Fruit fly (Drosophila melanogaster) whole organism, wandering third instar larva: ENCODE measurements around the gene Gr8a.

ENCODE experiments used
- Abd-B ChIP-seq: fragments of >200 bp; optimal IDR thresholded peaks from 2 replicates; lab custom pipeline; 2017; ENCODE audit warnings: missing biosample characterization, missing genetic modification characterization
- CG32264 ChIP-seq: fragments of 200-800 bp; sonication (Bioruptor generic); optimal IDR thresholded peaks from 2 replicates; lab custom pipeline; 2016; ENCODE audit warnings: missing biosample characterization, missing genetic modification characterization
- CG9705 ChIP-seq: fragments of 200-800 bp; sonication (Bioruptor generic); optimal IDR thresholded peaks from 2 replicates; lab custom pipeline; 2018; ENCODE audit warnings: missing biosample characterization, mild to moderate bottlenecking, missing genetic modification characterization
- CrebA ChIP-seq: fragments of 200-800 bp; sonication (Bioruptor generic); optimal IDR thresholded peaks from 2 replicates; lab custom pipeline; 2016; ENCODE audit warnings: missing biosample characterization, mild to moderate bottlenecking, missing genetic modification characterization, borderline replicate concordance
- Dfd ChIP-seq: fragments of >200 bp; optimal IDR thresholded peaks from 2 replicates; lab custom pipeline; 2017; ENCODE audit warnings: missing biosample characterization, missing genetic modification characterization
- Dif ChIP-seq: fragments of 200-275, 200-300 bp; sonication (Bioruptor generic); optimal IDR thresholded peaks from 2 replicates; lab custom pipeline; 2018; ENCODE audit warnings: missing biosample characterization, missing genetic modification characterization; ENCODE audit not compliant: partially characterized antibody
- GATAd ChIP-seq: sonication (Bioruptor generic); optimal IDR thresholded peaks from 2 replicates; lab custom pipeline; 2016; ENCODE audit warnings: missing biosample characterization, missing genetic modification characterization
- HLH106 ChIP-seq: fragments of 200-800 bp; optimal IDR thresholded peaks from 3 replicates; lab custom pipeline; 2019; ENCODE audit warnings: missing biosample characterization, mild to moderate bottlenecking, missing genetic modification characterization, moderate library complexity
- Hnf4 ChIP-seq: fragments of 200-800 bp; sonication (Bioruptor generic); optimal IDR thresholded peaks from 2 replicates; lab custom pipeline; 2016; ENCODE audit warnings: missing biosample characterization, mild to moderate bottlenecking, missing genetic modification characterization
- Hr78 ChIP-seq: fragments of >200 bp; optimal IDR thresholded peaks from 2 replicates; lab custom pipeline; 2017; ENCODE audit warnings: missing biosample characterization, missing genetic modification characterization
- Hr83 ChIP-seq: fragments of 200-300 bp; sonication (Bioruptor generic); optimal IDR thresholded peaks from 2 replicates; lab custom pipeline; 2016; ENCODE audit warnings: missing biosample characterization, mild to moderate bottlenecking, missing genetic modification characterization, moderate library complexity; ENCODE audit not compliant: poor library complexity, severe bottlenecking
- Jra ChIP-seq: sonication (Bioruptor generic); optimal IDR thresholded peaks from 2 replicates; lab custom pipeline; 2016; ENCODE audit warnings: missing biosample characterization, missing genetic modification characterization
- Mio ChIP-seq: sonication (Bioruptor generic); optimal IDR thresholded peaks from 2 replicates; lab custom pipeline; 2016; ENCODE audit warnings: missing biosample characterization, missing genetic modification characterization
- Myc ChIP-seq: fragments of >200 bp; optimal IDR thresholded peaks from 2 replicates; lab custom pipeline; 2017
- N ChIP-seq: fragments of >200 bp; optimal IDR thresholded peaks from 2 replicates; lab custom pipeline; 2018; ENCODE audit warnings: missing biosample characterization, missing external identifiers, missing genetic modification characterization
- OdsH ChIP-seq: fragments of 200-800 bp; sonication (Bioruptor generic); optimal IDR thresholded peaks from 2 replicates; lab custom pipeline; 2016; ENCODE audit warnings: missing biosample characterization, mild to moderate bottlenecking, missing genetic modification characterization
- Rel ChIP-seq, 2 experiments: fragments of 200-800 bp; sonication (Bioruptor generic) in 1 of 2; optimal IDR thresholded peaks; 2 replicates in 1 of 2; 3 replicates in 1 of 2; lab custom pipeline; 2016 to 2019; ENCODE audit warnings: mild to moderate bottlenecking in 2 of 2, missing biosample characterization in 2 of 2, missing genetic modification characterization in 2 of 2, moderate library complexity in 1 of 2
- Sp1 ChIP-seq: fragments of 200-800 bp; sonication (Bioruptor generic); optimal IDR thresholded peaks from 3 replicates; lab custom pipeline; 2019; ENCODE audit warnings: missing biosample characterization, mild to moderate bottlenecking, missing genetic modification characterization, moderate library complexity
- Vsx2 ChIP-seq: fragments of 200-300, 225-300 bp; sonication (Bioruptor generic); optimal IDR thresholded peaks from 2 replicates; lab custom pipeline; 2018; ENCODE audit warnings: missing biosample characterization, missing genetic modification characterization; ENCODE audit not compliant: partially characterized antibody
- br ChIP-seq: fragments of 200-800 bp; sonication (Bioruptor generic); optimal IDR thresholded peaks from 2 replicates; lab custom pipeline; 2016; ENCODE audit warnings: missing biosample characterization, missing genetic modification characterization
- brk ChIP-seq: fragments of 200-800 bp; sonication (Bioruptor generic); optimal IDR thresholded peaks from 2 replicates; lab custom pipeline; 2016; ENCODE audit warnings: missing biosample characterization, mild to moderate bottlenecking, missing genetic modification characterization
- dl ChIP-seq, 2 experiments: fragments of 175-275, 200-275 bp in 1 of 2; fragments of 200-275 bp in 1 of 2; sonication (Bioruptor generic); optimal IDR thresholded peaks; lab custom pipeline; 2018; ENCODE audit warnings: mild to moderate bottlenecking in 2 of 2, missing biosample characterization in 2 of 2, missing genetic modification characterization in 2 of 2, moderate library complexity in 2 of 2; ENCODE audit not compliant: partially characterized antibody in 2 of 2, insufficient read depth in 1 of 2
- dmrt93B ChIP-seq: fragments of 200-800 bp; sonication (Bioruptor generic); optimal IDR thresholded peaks from 2 replicates; lab custom pipeline; 2018; ENCODE audit warnings: missing biosample characterization, mild to moderate bottlenecking, missing genetic modification characterization
- dsf ChIP-seq: sonication (Bioruptor generic); optimal IDR thresholded peaks from 2 replicates; lab custom pipeline; 2016; ENCODE audit warnings: missing biosample characterization, missing genetic modification characterization, borderline replicate concordance
- ey ChIP-seq: fragments of 200-800 bp; sonication (Bioruptor generic); optimal IDR thresholded peaks from 2 replicates; lab custom pipeline; 2016; ENCODE audit warnings: missing biosample characterization, missing genetic modification characterization
- foxo ChIP-seq, 2 experiments: fragments of 200-800 bp; sonication (Bioruptor generic); optimal IDR thresholded peaks; 2 replicates in 1 of 2; 3 replicates in 1 of 2; lab custom pipeline; 2016 to 2017; ENCODE audit warnings: missing biosample characterization in 2 of 2, missing genetic modification characterization in 2 of 2
- fru ChIP-seq: fragments of 200-800 bp; sonication (Bioruptor generic); optimal IDR thresholded peaks from 3 replicates; lab custom pipeline; 2016; ENCODE audit warnings: missing biosample characterization, mild to moderate bottlenecking, missing genetic modification characterization
- h ChIP-seq: fragments of 200-800 bp; sonication (Bioruptor generic); optimal IDR thresholded peaks from 3 replicates; lab custom pipeline; 2016; ENCODE audit warnings: missing biosample characterization, mild to moderate bottlenecking, missing genetic modification characterization
- jim ChIP-seq: fragments of 175-275, 200-325 bp; sonication (Bioruptor generic); optimal IDR thresholded peaks from 2 replicates; lab custom pipeline; 2016; ENCODE audit warnings: missing biosample characterization, mild to moderate bottlenecking, missing genetic modification characterization
- lola ChIP-seq: fragments of >200 bp; optimal IDR thresholded peaks from 2 replicates; lab custom pipeline; 2017; ENCODE audit warnings: missing biosample characterization, missing genetic modification characterization
- pan ChIP-seq: fragments of >200 bp; optimal IDR thresholded peaks from 2 replicates; lab custom pipeline; 2017
- psq ChIP-seq: fragments of 200-800 bp; sonication (Bioruptor generic); optimal IDR thresholded peaks from 3 replicates; lab custom pipeline; 2017; ENCODE audit warnings: missing biosample characterization, mild to moderate bottlenecking, missing genetic modification characterization, moderate library complexity
- rgr ChIP-seq: fragments of 200-800 bp; sonication (Bioruptor generic); optimal IDR thresholded peaks from 3 replicates; lab custom pipeline; 2016; ENCODE audit warnings: missing biosample characterization, mild to moderate bottlenecking, missing genetic modification characterization
- sage ChIP-seq: fragments of 200-800 bp; sonication (Bioruptor generic); optimal IDR thresholded peaks from 2 replicates; lab custom pipeline; 2016; ENCODE audit warnings: missing biosample characterization, mild to moderate bottlenecking, missing genetic modification characterization
- sv ChIP-seq: fragments of 200-800 bp; sonication (Bioruptor generic); optimal IDR thresholded peaks from 3 replicates; lab custom pipeline; 2016; ENCODE audit warnings: missing biosample characterization, missing genetic modification characterization
- tai ChIP-seq: sonication (Bioruptor generic); optimal IDR thresholded peaks from 2 replicates; lab custom pipeline; 2016; ENCODE audit warnings: missing biosample characterization, missing genetic modification characterization
- usp ChIP-seq: fragments of >200 bp; optimal IDR thresholded peaks from 2 replicates; lab custom pipeline; 2017; ENCODE audit warnings: missing biosample characterization, missing genetic modification characterization
- woc ChIP-seq: sonication (Bioruptor generic); optimal IDR thresholded peaks from 2 replicates; lab custom pipeline; 2016; ENCODE audit warnings: missing biosample characterization, mild to moderate bottlenecking, missing genetic modification characterization

Gene Gr8a

DNA sequence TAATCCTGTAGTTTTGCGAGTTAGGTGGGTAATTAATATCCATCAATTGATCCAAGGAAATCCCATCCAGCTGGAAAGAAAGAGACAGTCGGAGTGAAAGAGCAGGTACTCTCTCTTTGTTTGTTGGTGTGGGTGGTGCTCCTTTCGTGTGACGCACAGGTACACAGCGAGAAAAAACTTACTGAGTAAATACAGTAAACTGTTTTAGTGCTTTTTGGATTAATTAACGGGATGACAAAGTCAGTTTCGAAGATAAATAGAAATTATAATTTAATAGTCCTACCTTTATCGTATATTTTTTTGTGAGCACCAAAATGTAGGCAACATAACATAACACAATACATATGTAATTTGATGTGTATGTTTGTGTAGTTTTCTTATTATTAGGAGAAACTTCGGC, 21.1 kb downstream of the Gr8a start:
- peak; percentile 32 for TF ChIP-seq rgr (GFP tag; lab: Kevin White, UChicago)
- TF ChIP-seq br (GFP tag; lab: Kevin White, UChicago), result no peak
- TF ChIP-seq tai (GFP tag; lab: Kevin White, UChicago), result no peak
- TF ChIP-seq sv (GFP tag; lab: Kevin White, UChicago), result no peak
- TF ChIP-seq lola (GFP tag; lab: Kevin White, UChicago), result no peak
- no peak for TF ChIP-seq pan (lab: Kevin White, UChicago)
- no peak for TF ChIP-seq Mio (GFP tag; lab: Kevin White, UChicago)
- TF ChIP-seq Abd-B (GFP tag; lab: Kevin White, UChicago), result no peak
- TF ChIP-seq Rel (GFP tag; optimal IDR thresholded peaks at IDR 0.05; lab: Kevin White, UChicago), result no peak
- no peak for TF ChIP-seq Rel (tag; optimal IDR thresholded peaks at IDR 0.05; lab: Kevin White, UChicago)
- no peak for TF ChIP-seq psq
- TF ChIP-seq foxo (GFP tag; optimal IDR thresholded peaks at IDR 0.05; lab: Kevin White, UChicago), result peak in 1 of 2 experiments; percentile 44
- TF ChIP-seq Hnf4 (GFP tag; lab: Kevin White, UChicago), result no peak
- TF ChIP-seq sage, result no peak
- TF ChIP-seq dl (GFP tag; optimal IDR thresholded peaks at IDR 0.05; lab: Kevin White, UChicago; ENCODE audit: insufficient read depth in 1 of 2, partially characterized antibody in 2 of 2), result no peak
- TF ChIP-seq dmrt93B, result no peak
- no peak for TF ChIP-seq CrebA (GFP tag; lab: Kevin White, UChicago)
- no peak for TF ChIP-seq Hr83 (GFP tag; lab: Kevin White, UChicago)
- no peak for TF ChIP-seq Dif (GFP tag; lab: Kevin White, UChicago)
- no peak for TF ChIP-seq usp (GFP tag; lab: Kevin White, UChicago)
- no peak for TF ChIP-seq OdsH (GFP tag; lab: Kevin White, UChicago)
- no peak for TF ChIP-seq Vsx2
- TF ChIP-seq jim, result no peak
- no peak for TF ChIP-seq CG9705 (GFP tag; lab: Kevin White, UChicago)
- no peak for TF ChIP-seq brk (GFP tag; lab: Kevin White, UChicago)
- peak; percentile 38 for TF ChIP-seq HLH106 (tag; lab: Kevin White, UChicago)
- no peak for TF ChIP-seq Dfd (GFP tag; lab: Kevin White, UChicago)
- peak; percentile 30 for TF ChIP-seq h (GFP tag; lab: Kevin White, UChicago)
- TF ChIP-seq ey (GFP tag; lab: Kevin White, UChicago), result no peak
- no peak for TF ChIP-seq Jra (GFP tag; lab: Kevin White, UChicago)
- peak; percentile 37 for TF ChIP-seq Sp1 (GFP tag; lab: Kevin White, UChicago)
- no peak for TF ChIP-seq CG32264 (GFP tag; lab: Kevin White, UChicago)
- no peak for TF ChIP-seq woc (GFP tag; lab: Kevin White, UChicago)
- TF ChIP-seq N, result no peak
- no peak for TF ChIP-seq GATAd
- peak; percentile 29 for TF ChIP-seq fru
- no peak for TF ChIP-seq Myc
- no peak for TF ChIP-seq Hr78
- TF ChIP-seq dsf, result no peak

dm6 chrX:9250161-9250831, 23.4 kb downstream of the Gr8a start, which contains the start of gene CG17754:
Gene CG17754, plus strand, starts transcription at chrX:9250420.
- peak; percentile 7 for TF ChIP-seq fru
- TF ChIP-seq Hr78, result no peak
- TF ChIP-seq GATAd, result no peak
- no peak for TF ChIP-seq Vsx2
- TF ChIP-seq Abd-B (GFP tag; lab: Kevin White, UChicago), result no peak
- no peak for TF ChIP-seq Dif (GFP tag; lab: Kevin White, UChicago)
- no peak for TF ChIP-seq Dfd (GFP tag; lab: Kevin White, UChicago)
- TF ChIP-seq rgr (GFP tag; lab: Kevin White, UChicago), result peak; percentile 11
- TF ChIP-seq foxo (GFP tag; optimal IDR thresholded peaks at IDR 0.05; lab: Kevin White, UChicago), result no peak
- no peak for TF ChIP-seq Hnf4 (GFP tag; lab: Kevin White, UChicago)
- TF ChIP-seq CG9705 (GFP tag; lab: Kevin White, UChicago), result no peak
- peak; percentile 14 for TF ChIP-seq Sp1 (GFP tag; lab: Kevin White, UChicago)
- no peak for TF ChIP-seq Rel (GFP tag; optimal IDR thresholded peaks at IDR 0.05; lab: Kevin White, UChicago)
- TF ChIP-seq Rel (tag; optimal IDR thresholded peaks at IDR 0.05; lab: Kevin White, UChicago), result peak; percentile 100
- peak; percentile 6 for TF ChIP-seq woc (GFP tag; lab: Kevin White, UChicago)
